Fruit fly (Drosophila melanogaster): ENCODE data around the gene Pfdn5.

Pfdn5 gene

dm6 chr3R:22447874-22448254 lies 39.0 kb upstream of the Pfdn5 start, which contains the start of gene CG34376 (continued):
- TF ChIP-seq inv (GFP tag; IDR thresholded peaks at IDR 0.05; ENCODE audit: partially characterized antibody) (no peak), pnt (GFP tag; optimal IDR thresholded peaks at IDR 0.05) (no peak), CG1233 (GFP tag; optimal IDR thresholded peaks at IDR 0.05) (peak; percentile 10), Sox102F (GFP tag; optimal IDR thresholded peaks at IDR 0.05) (peak; percentile 35), disco-r (GFP tag; optimal IDR thresholded peaks at IDR 0.05) (no peak), CG6854 (GFP tag; optimal IDR thresholded peaks at IDR 0.05) (no peak), zfh2 (GFP tag; optimal IDR thresholded peaks at IDR 0.05) (peak; percentile 28), shn (GFP tag; optimal IDR thresholded peaks at IDR 0.05) (no peak), CG14860 (GFP tag; IDR thresholded peaks at IDR 0.05; ENCODE audit: partially characterized antibody) (no peak), Nf-YB (GFP tag; optimal IDR thresholded peaks at IDR 0.05) (no peak), CG15269 (tag; optimal IDR thresholded peaks at IDR 0.05) (no peak), HmgZ (tag; optimal IDR thresholded peaks at IDR 0.05) (peak; percentile 39), en (GFP tag; optimal IDR thresholded peaks at IDR 0.05) (no peak), CG4730 (GFP tag; IDR thresholded peaks at IDR 0.05) (peak; percentile 58; the same call in 1 of the 2 replicates), bcd (GFP tag; optimal IDR thresholded peaks at IDR 0.05) (peak; percentile 28), sisA (GFP tag; IDR thresholded peaks at IDR 0.05) (no peak; the same call in 1 of the 2 replicates), grn (GFP tag; optimal IDR thresholded peaks at IDR 0.05) (peak; percentile 77), CG12744 (GFP tag; optimal IDR thresholded peaks at IDR 0.05) (no peak), Kr (GFP tag; optimal IDR thresholded peaks at IDR 0.05) (no peak), Chrac-16 (GFP tag; optimal IDR thresholded peaks at IDR 0.05) (no peak), kay (GFP tag; optimal IDR thresholded peaks at IDR 0.05) (no peak), Side (GFP tag; optimal IDR thresholded peaks at IDR 0.05) (no peak), CoRest (tag; optimal IDR thresholded peaks at IDR 0.05) (peak; percentile 62), Opbp (GFP tag; IDR thresholded peaks at IDR 0.05; ENCODE audit: partially characterized antibody) (peak; percentile 67), prd (optimal IDR thresholded peaks at IDR 0.05) (no peak), prd (GFP tag; IDR thresholded peaks at IDR 0.05) (0 out of 3 replicates have a peak, but pooled peaks have one; percentile 4), Dad (GFP tag; optimal IDR thresholded peaks at IDR 0.05) (no peak), Dref (GFP tag; IDR thresholded peaks at IDR 0.05) (peak; percentile 52), chn (GFP tag; optimal IDR thresholded peaks at IDR 0.05) (no peak), eve (GFP tag; optimal IDR thresholded peaks at IDR 0.05) (no peak), Awh (GFP tag; IDR thresholded peaks at IDR 0.05) (peak; percentile 25; the same call in 1 of the 2 replicates), salm (tag; optimal IDR thresholded peaks at IDR 0.05) (peak; percentile 27), Fer3 (tag; optimal IDR thresholded peaks at IDR 0.05) (no peak), sr (GFP tag; IDR thresholded peaks at IDR 0.05) (0 out of 3 replicates have a peak, but pooled peaks have one; percentile 36), D (optimal IDR thresholded peaks at IDR 0.05) (no peak), D (GFP tag; optimal IDR thresholded peaks at IDR 0.05) (no peak), gt (GFP tag; IDR thresholded peaks at IDR 0.05) (no peak), chif (GFP tag; optimal IDR thresholded peaks at IDR 0.05) (no peak), lab (GFP tag; optimal IDR thresholded peaks at IDR 0.05) (peak; percentile 49), CG11560 (tag; IDR thresholded peaks at IDR 0.05) (peak; percentile 17; the same call in 1 of the 3 replicates), CG13123 (GFP tag; optimal IDR thresholded peaks at IDR 0.05) (no peak), Hr78 (GFP tag; optimal IDR thresholded peaks at IDR 0.05) (peak in 1 of 2 experiments; percentile 33), maf-S (GFP tag; optimal IDR thresholded peaks at IDR 0.05) (no peak), CG16813 (GFP tag; IDR thresholded peaks at IDR 0.05; ENCODE audit: partially characterized antibody) (0 out of 3 replicates have a peak, but pooled peaks have one; percentile 30), CG18476 (GFP tag; optimal IDR thresholded peaks at IDR 0.05) (no peak), CG6254 (GFP tag; optimal IDR thresholded peaks at IDR 0.05) (peak; percentile 17), Mes4 (GFP tag; optimal IDR thresholded peaks at IDR 0.05) (no peak), Elba2 (GFP tag; optimal IDR thresholded peaks at IDR 0.05) (no peak), kah (GFP tag; optimal IDR thresholded peaks at IDR 0.05) (no peak), CG8290 (GFP tag; optimal IDR thresholded peaks at IDR 0.05) (no peak), CG8290 (tag; optimal IDR thresholded peaks at IDR 0.05) (peak in 1 of 2 experiments; percentile 69), CG32532 (GFP tag; IDR thresholded peaks at IDR 0.05) (peak; percentile 48)

All from whole organism, embryonic.